Fruit fly (Drosophila melanogaster) S2 (cell line): ENCODE data around the gene spn-F.

ENCODE experiments used
- CG8478 ChIP-seq: fragments of >200 bp; optimal IDR thresholded peaks from 2 replicates; lab custom pipeline; 2018
- CTCF ChIP-seq, 2 experiments: fragments of >200 bp; optimal IDR thresholded peaks; 2 replicates each; lab custom pipeline; 2018

spn-F gene

dm6 chr3R:31254808-31255207, at the start of gene spn-F, which contains the start of gene CG1750:
TSS of gene spn-F (plus strand) at chr3R:31255127.
TSS of gene CG1750 (minus strand) at chr3R:31254900.
- TF ChIP-seq CTCF (optimal IDR thresholded peaks at IDR 0.05; lab: Kevin White, UChicago) (no peak), CG8478 (no peak)

- no peak for TF ChIP-seq CTCF (optimal IDR thresholded peaks at IDR 0.05; lab: Kevin White, UChicago)
- no peak for TF ChIP-seq CG8478
These were observed 44.3 kb upstream of the spn-F start, which contains the start of gene chp for dm6 chr3R:31210630-31211029. TSS of gene chp (minus strand) at chr3R:31210730.

dm6 chr3R:31213227-31213626, 41.7 kb upstream of the spn-F start, which contains the start of the genes Zwilch and CG1542:
TSS of gene Zwilch (minus strand) at chr3R:31213376.
TSS of gene CG1542 (plus strand) at chr3R:31213458.
- peak; percentile 29 to 34 for TF ChIP-seq CTCF (optimal IDR thresholded peaks at IDR 0.05; lab: Kevin White, UChicago)
- no peak for TF ChIP-seq CG8478

dm6 chr3R:31215830-31216229, 39.1 kb upstream of the spn-F start, which contains the start of gene CG15561:
TSS of gene CG15561 (minus strand) at chr3R:31215942.
- TF ChIP-seq CG8478 (no peak), CTCF (optimal IDR thresholded peaks at IDR 0.05; lab: Kevin White, UChicago) (no peak)

dm6 chr3R:31218214-31218876, 36.6 kb upstream of the spn-F start:
- TF ChIP-seq CTCF (optimal IDR thresholded peaks at IDR 0.05; lab: Kevin White, UChicago) (no peak), CG8478 (no peak)

dm6 chr3R:31218997-31219992, 35.6 kb upstream of the spn-F start, which contains the start of gene ATPsynC:
TSS of gene ATPsynC (minus strand) at chr3R:31219630.
- TF ChIP-seq CG8478 (no peak), CTCF (optimal IDR thresholded peaks at IDR 0.05; lab: Kevin White, UChicago) (peak; percentile 75 to 82)

dm6 chr3R:31220456-31221336, 34.2 kb upstream of the spn-F start, which contains the start of gene CG12054:
TSS of gene CG12054 (plus strand) at chr3R:31220702.
- TF ChIP-seq CG8478 (no peak), CTCF (optimal IDR thresholded peaks at IDR 0.05; lab: Kevin White, UChicago) (peak; percentile 55 to 58)

dm6 chr3R:31221337-31222047, 33.4 kb upstream of the spn-F start:
- TF ChIP-seq CG8478 (no peak), CTCF (optimal IDR thresholded peaks at IDR 0.05; lab: Kevin White, UChicago) (no peak)

- TF ChIP-seq CTCF (optimal IDR thresholded peaks at IDR 0.05; lab: Kevin White, UChicago) (no peak), CG8478 (no peak)
These were observed 32.6 kb upstream of the spn-F start for dm6 chr3R:31222125-31222889.

dm6 chr3R:31222890-31223569, 31.9 kb upstream of the spn-F start:
- TF ChIP-seq CTCF (optimal IDR thresholded peaks at IDR 0.05; lab: Kevin White, UChicago): no peak
- TF ChIP-seq CG8478: no peak

- TF ChIP-seq CTCF (optimal IDR thresholded peaks at IDR 0.05; lab: Kevin White, UChicago): no peak
- no peak for TF ChIP-seq CG8478
These were observed 30.7 kb upstream of the spn-F start for dm6 chr3R:31223971-31224860.
